Worm (Caenorhabditis elegans): Measurements from ENCODE around the gene K10D11.5.

DNA sequence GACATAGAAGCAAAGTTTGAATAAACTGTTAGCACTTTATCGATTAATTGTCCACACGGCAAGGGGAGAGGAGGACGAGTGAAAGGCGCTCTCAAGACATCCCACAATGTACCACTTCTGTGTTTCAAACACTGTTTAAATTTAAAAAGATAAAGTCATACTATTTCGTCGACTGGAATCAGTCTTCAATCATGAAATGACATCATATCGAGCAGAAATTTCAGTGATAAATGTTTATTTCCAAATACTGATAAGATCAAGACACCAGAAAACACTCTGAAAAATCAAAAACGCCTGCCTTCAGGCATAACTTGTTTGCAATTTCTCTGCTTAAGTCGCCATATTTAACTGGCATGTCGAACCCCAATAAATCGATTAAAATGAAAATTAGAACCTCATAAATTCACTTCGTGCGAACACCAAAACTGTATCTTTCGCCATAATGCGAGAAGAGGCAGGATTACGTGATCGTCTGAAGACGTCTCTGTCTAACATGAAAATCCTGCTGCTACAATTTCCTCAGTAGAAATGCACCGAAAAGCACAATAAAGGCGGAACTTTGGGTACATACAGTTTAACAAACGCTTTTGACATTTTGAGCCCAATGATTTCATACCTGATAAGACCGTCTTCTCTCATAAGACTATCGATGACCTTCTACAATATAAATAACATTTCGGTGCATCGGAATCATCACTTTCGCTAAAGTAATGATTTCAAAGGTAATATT, 13.2 kb downstream of the K10D11.5 start, which contains the start of gene K10D11.2:
- TF ChIP-seq nhr-25 (tag; optimal IDR thresholded peaks at IDR 0.05; ENCODE audit: borderline replicate concordance, insufficient read depth) (no peak), madf-9 (GFP tag; conservative IDR thresholded peaks at IDR 0.05) (no peak), pha-4 (GFP tag; IDR thresholded peaks at IDR 0.05) (no peak), pha-4 (tag; optimal IDR thresholded peaks at IDR 0.05) (no peak), ces-1 (GFP tag; optimal IDR thresholded peaks at IDR 0.05) (no peak), dve-1 (tag; optimal IDR thresholded peaks at IDR 0.05; ENCODE audit: insufficient read depth) (no peak), php-3 (GFP tag; IDR thresholded peaks at IDR 0.05) (peak; percentile 34; the same call in 1 of the 2 replicates), lin-13 (GFP tag; optimal IDR thresholded peaks at IDR 0.05) (no peak), ctbp-1 (GFP tag; IDR thresholded peaks at IDR 0.05) (no peak), ama-1 (optimal IDR thresholded peaks at IDR 0.05) (no peak), ZK546.5 (tag; optimal IDR thresholded peaks at IDR 0.05) (no peak), tag-97 (GFP tag; IDR thresholded peaks at IDR 0.05) (no peak)

All from whole organism, L4 larva.